Fruit fly (Drosophila melanogaster) whole organism, larva: ENCODE results near the gene mRpL27.

Experiments used
- noc ChIP-seq: fragments of 200-800 bp; sonication (Bioruptor generic); optimal IDR thresholded peaks from 3 replicates; lab custom pipeline; 2019; ENCODE audit warnings: missing biosample characterization, mild to moderate bottlenecking, missing genetic modification characterization, moderate library complexity

The mRpL27 gene

DNA sequence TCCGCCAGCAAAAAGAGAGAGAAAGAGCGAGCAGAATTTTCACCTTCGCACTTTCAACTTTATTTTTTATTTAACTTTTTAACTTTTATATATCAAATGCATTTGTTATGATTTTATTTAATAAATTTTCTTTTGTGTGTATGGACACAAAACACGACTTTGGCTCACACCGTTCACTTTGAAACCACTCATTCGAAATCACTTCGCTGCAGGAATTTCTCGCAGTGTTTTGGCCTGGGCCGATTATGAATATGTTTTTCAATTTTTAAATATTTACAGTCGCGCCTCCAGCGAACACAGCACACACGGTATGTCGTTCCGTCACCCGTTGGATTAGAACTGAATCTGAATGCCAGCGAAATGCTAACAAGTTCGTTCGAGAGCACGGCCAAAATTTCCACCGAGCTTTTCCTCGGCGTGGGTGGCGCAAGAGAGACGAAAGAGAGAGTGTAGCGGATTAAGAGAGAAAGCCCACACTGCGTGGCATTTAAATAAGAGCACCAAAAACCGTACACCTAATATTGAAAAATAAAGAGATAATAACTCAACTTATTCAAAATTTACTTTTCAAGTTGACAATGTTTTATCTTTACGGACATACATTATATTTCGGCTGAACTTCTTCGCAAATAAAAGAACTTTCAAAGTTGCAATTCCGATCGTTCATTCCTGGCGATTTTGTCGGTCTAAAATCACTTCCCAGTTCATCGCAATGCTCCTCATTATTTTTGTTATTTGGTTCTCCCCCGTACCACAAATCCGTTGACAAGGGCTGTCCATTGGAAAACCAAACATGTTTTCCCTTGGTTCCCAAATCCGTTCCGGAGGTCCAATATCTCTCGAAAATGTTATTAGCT is 18.3 kb downstream of the mRpL27 start, which contains the start of gene CG15431:
Gene CG15431 (minus strand): TSS at position 402 of the 857 bp plus-strand sequence.
- no peak for TF ChIP-seq noc (tag; lab: Kevin White, UChicago)

DNA sequence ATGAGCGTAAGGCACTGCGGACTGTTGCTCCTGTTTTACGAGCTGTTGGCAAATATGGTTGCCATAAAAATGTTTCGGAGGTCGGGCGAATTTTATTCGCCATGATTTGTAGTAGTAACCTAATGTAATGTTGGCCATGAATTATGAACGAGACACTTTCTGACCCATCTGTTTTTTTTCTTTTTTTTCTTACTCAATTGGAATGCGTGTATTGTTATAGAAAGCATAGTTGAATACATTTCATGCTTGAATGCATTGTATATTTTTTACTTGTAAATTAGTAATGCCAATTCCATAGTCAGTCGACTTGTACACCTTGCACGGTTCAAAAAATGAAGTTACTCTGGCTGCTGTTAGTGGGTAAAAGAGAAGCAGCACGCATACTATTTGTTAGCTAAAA is 22.0 kb downstream of the mRpL27 start, which contains the start of gene CG43056:
Gene CG43056 (plus strand): TSS at position 301 of the 400 bp plus-strand sequence.
- TF ChIP-seq noc (tag; lab: Kevin White, UChicago): no peak

DNA sequence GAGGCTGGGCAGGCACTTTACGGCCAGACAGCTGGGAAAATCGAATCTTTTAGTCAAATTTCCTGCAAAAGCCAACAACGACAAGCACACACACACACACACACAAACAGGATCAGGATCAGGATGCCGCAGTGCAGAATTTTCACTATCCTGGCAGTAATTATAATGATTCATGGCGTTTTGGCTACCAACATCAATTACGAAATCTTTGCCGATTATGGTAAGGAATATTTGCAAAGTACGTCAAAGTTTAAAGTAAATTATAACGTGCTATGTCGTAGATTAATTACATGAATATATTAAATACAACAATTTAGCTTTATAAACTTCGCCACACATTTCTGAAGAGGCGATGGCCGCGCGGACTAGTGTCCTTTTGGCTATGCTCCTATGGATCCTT is 25.8 kb downstream of the mRpL27 start, which contains the start of the genes CG34177 and CG34178:
Gene CG34177 (plus strand): TSS at position 301 of the 400 bp plus-strand sequence.
Gene CG34178 (plus strand): TSS at position 301 of the 400 bp plus-strand sequence.
- TF ChIP-seq noc (tag; lab: Kevin White, UChicago): no peak

DNA sequence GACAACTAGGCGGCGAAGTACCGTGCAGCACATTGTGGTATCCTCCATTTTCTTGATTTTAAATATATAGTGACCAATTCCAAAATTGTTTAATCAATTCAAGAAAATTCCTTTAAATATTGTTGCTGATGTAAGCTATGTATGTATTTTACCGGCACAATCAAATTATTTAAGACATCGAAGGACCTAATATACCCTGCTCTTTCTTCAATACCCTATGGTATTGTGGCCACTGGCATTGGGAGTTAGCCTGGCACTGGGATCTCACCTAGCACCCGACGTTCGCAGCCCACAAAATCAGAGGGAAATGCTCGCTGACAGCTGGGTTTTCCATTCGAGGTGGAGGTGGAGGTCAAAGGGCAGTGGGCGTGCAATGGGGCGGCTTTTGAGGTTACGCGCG is 37.3 kb downstream of the mRpL27 start:
- TF ChIP-seq noc (tag; lab: Kevin White, UChicago): no peak

DNA sequence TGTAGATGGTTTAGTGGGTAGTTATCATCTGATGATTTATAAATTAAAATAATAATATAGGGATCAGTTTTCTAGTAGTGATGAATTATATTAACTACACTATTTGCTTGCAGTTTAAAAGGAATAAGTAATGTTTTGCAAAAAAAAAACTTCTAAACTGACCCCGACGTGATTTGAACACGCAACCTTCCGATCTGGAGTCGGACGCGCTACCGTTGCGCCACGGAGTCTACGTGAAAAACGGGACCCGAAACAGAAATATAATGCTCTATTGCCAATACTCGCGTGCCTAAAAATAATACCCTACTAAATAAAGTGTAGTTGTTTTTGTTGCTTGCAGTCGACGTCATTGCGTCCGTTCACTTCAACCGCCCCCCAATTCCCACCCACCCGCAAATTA is 40.6 kb downstream of the mRpL27 start:
- no peak for TF ChIP-seq noc (tag; lab: Kevin White, UChicago)

DNA sequence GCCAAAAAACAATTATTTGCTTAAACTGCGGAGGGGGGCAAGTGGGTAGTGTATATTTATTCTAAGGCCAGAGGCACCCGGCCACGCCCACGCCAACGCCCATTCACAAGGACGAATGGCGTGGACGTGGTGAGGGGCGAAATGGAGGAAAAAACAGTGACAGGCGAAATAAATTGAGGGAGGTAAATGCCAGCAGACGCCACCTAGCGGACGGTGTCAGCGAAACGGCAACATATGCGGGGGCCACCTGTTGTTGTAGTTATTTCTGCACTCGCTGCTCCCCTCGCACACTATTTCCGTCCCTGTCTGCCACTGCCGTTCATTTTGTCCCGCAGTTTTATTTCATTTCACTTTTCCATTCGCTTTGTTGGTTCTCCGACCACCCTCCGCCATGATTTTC is 41.5 kb downstream of the mRpL27 start:
- no peak for TF ChIP-seq noc (tag; lab: Kevin White, UChicago)

DNA sequence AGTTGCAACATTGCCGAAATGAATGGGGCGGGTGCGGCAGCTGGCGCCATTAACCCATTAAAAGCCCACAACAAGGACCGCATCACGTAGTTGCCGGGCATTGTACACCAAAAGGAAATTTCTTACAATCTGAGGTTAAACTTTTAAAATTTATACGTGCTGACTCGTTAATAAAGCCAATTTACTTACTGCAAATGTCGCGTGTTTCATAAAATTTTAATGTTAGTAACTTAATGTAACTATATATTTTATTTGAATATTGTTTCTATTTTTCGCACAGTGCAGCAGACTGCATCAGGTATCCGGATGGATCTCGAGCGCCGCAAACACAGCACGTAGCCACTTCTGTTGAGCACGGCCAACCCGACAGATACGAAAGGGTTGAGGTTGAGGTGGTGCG is 42.5 kb downstream of the mRpL27 start:
- TF ChIP-seq noc (tag; lab: Kevin White, UChicago): no peak

DNA sequence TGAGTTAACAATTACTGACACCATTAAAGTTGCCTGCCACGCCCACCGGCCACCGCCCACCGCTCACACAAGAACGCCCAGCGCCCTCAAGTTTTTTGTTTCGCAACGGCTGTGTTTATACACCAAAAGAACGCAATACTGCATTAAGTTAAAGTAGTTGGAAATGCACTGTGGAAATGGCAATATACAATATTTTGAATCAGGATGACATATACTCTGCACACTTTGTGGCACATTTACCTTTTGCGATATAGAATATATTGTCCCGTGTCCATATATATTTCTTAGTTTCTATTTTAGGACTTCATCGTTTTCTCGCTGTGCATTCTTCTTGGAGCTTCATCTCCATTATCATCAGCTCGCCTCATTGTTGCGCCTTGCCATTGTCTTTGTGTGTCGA is 43.3 kb downstream of the mRpL27 start:
- TF ChIP-seq noc (tag; lab: Kevin White, UChicago): no peak

DNA sequence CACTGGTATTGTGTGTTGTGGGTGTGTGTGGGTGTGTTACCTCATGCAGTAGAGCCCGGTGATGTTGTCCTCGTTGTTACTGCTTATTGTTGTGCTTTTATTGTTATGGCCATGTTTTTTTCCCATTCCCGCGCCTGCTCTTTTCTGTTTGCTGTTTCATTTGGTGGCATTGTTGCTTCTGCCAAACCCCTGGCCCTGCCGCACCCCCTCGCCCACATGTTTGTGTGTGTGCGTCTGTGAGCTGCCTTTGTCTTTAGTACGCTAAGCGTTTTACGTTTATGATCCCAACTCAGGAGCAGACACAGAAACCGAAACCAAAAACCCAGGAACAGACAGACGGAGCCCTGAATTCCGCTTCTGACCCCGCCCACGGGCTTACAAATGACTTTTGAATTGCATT is 45.4 kb downstream of the mRpL27 start:
- TF ChIP-seq noc (tag; lab: Kevin White, UChicago): no peak

DNA sequence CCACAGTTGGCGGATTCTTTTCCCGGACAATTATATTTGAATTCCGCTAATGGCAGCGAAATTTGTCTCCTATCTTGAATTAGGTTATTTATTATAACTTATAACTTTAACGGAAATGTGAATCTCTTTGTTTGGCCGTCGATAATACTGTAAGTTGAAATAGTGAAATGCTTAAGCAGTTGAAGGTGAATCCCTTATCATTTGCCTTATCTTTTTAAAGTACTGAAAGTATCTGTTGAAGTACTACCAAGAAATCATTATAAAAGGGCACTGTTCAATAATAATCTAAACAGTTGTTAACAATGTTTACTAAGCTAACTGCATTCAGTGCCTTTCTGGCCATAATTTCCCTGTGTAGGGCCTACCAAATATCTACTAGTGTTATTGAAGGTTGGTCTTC is 48.6 kb downstream of the mRpL27 start, which contains the start of gene CG43055:
Gene CG43055 (plus strand): TSS at position 301 of the 400 bp plus-strand sequence.
- no peak for TF ChIP-seq noc (tag; lab: Kevin White, UChicago)
